Fruit fly (Drosophila melanogaster): Measurements from ENCODE around the gene CG9777.

The CG9777 gene

DNA sequence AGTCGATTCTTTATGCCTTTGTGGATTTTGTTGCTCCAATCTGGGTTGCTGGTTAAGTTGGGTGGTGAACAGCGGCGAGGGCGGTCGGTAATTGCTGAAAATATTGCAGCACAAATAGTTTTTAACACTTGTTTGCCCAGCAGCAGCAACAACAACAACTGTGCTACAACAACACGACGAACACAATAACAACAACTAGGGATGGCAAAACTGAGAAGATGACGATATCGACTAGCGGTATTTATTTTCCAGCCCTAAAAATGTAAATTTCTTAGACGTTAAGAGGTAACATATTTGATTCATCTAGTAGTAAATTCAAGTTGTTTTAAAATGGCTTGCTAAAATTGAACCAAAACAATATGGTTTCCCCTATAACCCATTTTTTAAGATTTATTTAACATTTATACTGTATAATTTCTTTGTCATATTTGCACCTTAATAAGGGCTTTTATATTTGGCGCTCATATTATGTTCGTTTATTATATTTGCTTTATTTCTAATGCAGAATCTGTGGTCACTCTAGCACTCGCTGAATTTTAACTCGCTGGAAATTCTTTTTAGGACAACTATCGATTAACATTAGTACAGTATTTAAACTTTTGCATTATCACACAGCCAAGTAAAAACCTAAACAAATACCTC is 33.6 kb downstream of the CG9777 start (continued):
- TF ChIP-seq CG31388 (GFP tag; optimal IDR thresholded peaks at IDR 0.05) = no peak
- peak; percentile 25; the same call in 2 of the 3 replicates for TF ChIP-seq row (GFP tag; IDR thresholded peaks at IDR 0.05)
- no peak for TF ChIP-seq CG14014 (GFP tag; IDR thresholded peaks at IDR 0.05)
- no peak for TF ChIP-seq CG11093 (GFP tag; IDR thresholded peaks at IDR 0.05)
- TF ChIP-seq CG10267 (tag; optimal IDR thresholded peaks at IDR 0.05) = peak; percentile 5
- TF ChIP-seq repo (GFP tag; optimal IDR thresholded peaks at IDR 0.05) = no peak
- peak; percentile 26 for TF ChIP-seq CG1603 (tag; optimal IDR thresholded peaks at IDR 0.05)
- peak; percentile 53; the same call in 1 of the 3 replicates for TF ChIP-seq CG17361 (GFP tag; IDR thresholded peaks at IDR 0.05)
- peak; percentile 0 for TF ChIP-seq CG9727 (GFP tag; optimal IDR thresholded peaks at IDR 0.05)
- peak; percentile 3 for TF ChIP-seq CG2712 (tag; optimal IDR thresholded peaks at IDR 0.05)
- no peak for TF ChIP-seq Asciz (GFP tag; optimal IDR thresholded peaks at IDR 0.05)
- peak; percentile 27 for TF ChIP-seq trem (tag; optimal IDR thresholded peaks at IDR 0.05)
- TF ChIP-seq Sry-δ (GFP tag; optimal IDR thresholded peaks at IDR 0.05) = peak; percentile 42
- no peak for TF ChIP-seq slou (GFP tag; optimal IDR thresholded peaks at IDR 0.05)
- TF ChIP-seq CG43689 (GFP tag; IDR thresholded peaks at IDR 0.05) = no peak
- no peak for TF ChIP-seq D19A (tag; optimal IDR thresholded peaks at IDR 0.05)
- TF ChIP-seq zf30C (GFP tag; optimal IDR thresholded peaks at IDR 0.05) = no peak
- no peak for TF ChIP-seq Awh (GFP tag; IDR thresholded peaks at IDR 0.05)
- no peak for TF ChIP-seq br (optimal IDR thresholded peaks at IDR 0.05)
- no peak for TF ChIP-seq zen2 (GFP tag; IDR thresholded peaks at IDR 0.05; ENCODE audit: partially characterized antibody)
- peak; percentile 29; the same call in 1 of the 2 replicates for TF ChIP-seq CG9932 (GFP tag; IDR thresholded peaks at IDR 0.05)
- no peak for TF ChIP-seq jigr1 (GFP tag; IDR thresholded peaks at IDR 0.05)
- TF ChIP-seq Dref (GFP tag; IDR thresholded peaks at IDR 0.05) = peak; percentile 32; the same call in 1 of the 2 replicates
- TF ChIP-seq CG31441 (GFP tag; IDR thresholded peaks at IDR 0.05) = peak; percentile 36; the same call in 1 of the 2 replicates
- TF ChIP-seq sug (tag; optimal IDR thresholded peaks at IDR 0.05) = no peak
- no peak for TF ChIP-seq nau (GFP tag; optimal IDR thresholded peaks at IDR 0.05)
- peak; percentile 25 for TF ChIP-seq CG13775 (GFP tag; optimal IDR thresholded peaks at IDR 0.05)
- no peak for TF ChIP-seq sd (tag; optimal IDR thresholded peaks at IDR 0.05)
- TF ChIP-seq chn (GFP tag; optimal IDR thresholded peaks at IDR 0.05) = no peak
- TF ChIP-seq CG9609 (GFP tag; optimal IDR thresholded peaks at IDR 0.05) = no peak
- no peak for TF ChIP-seq dmrt11E (tag; optimal IDR thresholded peaks at IDR 0.05)
- no peak for TF ChIP-seq Ssrp (tag; optimal IDR thresholded peaks at IDR 0.05)
- TF ChIP-seq Max (GFP tag; optimal IDR thresholded peaks at IDR 0.05) = no peak
- no peak for TF ChIP-seq CG32772 (GFP tag; IDR thresholded peaks at IDR 0.05)
- TF ChIP-seq nom (GFP tag; optimal IDR thresholded peaks at IDR 0.05) = no peak
- no peak for TF ChIP-seq onecut (GFP tag; IDR thresholded peaks at IDR 0.05)
- no peak for TF ChIP-seq hb (GFP tag; IDR thresholded peaks at IDR 0.05; ENCODE audit: partially characterized antibody)
- TF ChIP-seq vfl (GFP tag; optimal IDR thresholded peaks at IDR 0.05) = no peak
- no peak for TF ChIP-seq CG10274 (GFP tag; optimal IDR thresholded peaks at IDR 0.05)
- peak; percentile 65 for TF ChIP-seq Med (GFP tag)
- no peak for TF ChIP-seq NfI (GFP tag; optimal IDR thresholded peaks at IDR 0.05)
- TF ChIP-seq Dp (GFP tag; optimal IDR thresholded peaks at IDR 0.05) = peak; percentile 62
- TF ChIP-seq luna (GFP tag; optimal IDR thresholded peaks at IDR 0.05) = no peak
- TF ChIP-seq Oli (tag; optimal IDR thresholded peaks at IDR 0.05) = no peak
- TF ChIP-seq trh (GFP tag; optimal IDR thresholded peaks at IDR 0.05) = peak; percentile 6
- TF ChIP-seq CG14667 (GFP tag; IDR thresholded peaks at IDR 0.05) = no peak
- peak; percentile 5; the same call in 1 of the 2 replicates for TF ChIP-seq amos (GFP tag; IDR thresholded peaks at IDR 0.05; ENCODE audit: partially characterized antibody)
- TF ChIP-seq CG1602 (GFP tag; optimal IDR thresholded peaks at IDR 0.05) = no peak
- TF ChIP-seq emc (GFP tag; optimal IDR thresholded peaks at IDR 0.05) = no peak
- no peak for TF ChIP-seq Spps (tag; optimal IDR thresholded peaks at IDR 0.05)
- TF ChIP-seq dysf (GFP tag; IDR thresholded peaks at IDR 0.05) = no peak
